Fruit fly (Drosophila melanogaster) whole organism, wandering third instar larva: ENCODE results near the gene betaCOP.

ENCODE experiments used
- Abd-B ChIP-seq: fragments of >200 bp; optimal IDR thresholded peaks from 2 replicates; lab custom pipeline; 2017; ENCODE audit warnings: missing biosample characterization, missing genetic modification characterization
- Dfd ChIP-seq: fragments of >200 bp; optimal IDR thresholded peaks from 2 replicates; lab custom pipeline; 2017; ENCODE audit warnings: missing biosample characterization, missing genetic modification characterization
- Hnf4 ChIP-seq: fragments of 200-800 bp; sonication (Bioruptor generic); optimal IDR thresholded peaks from 2 replicates; lab custom pipeline; 2016; ENCODE audit warnings: missing biosample characterization, mild to moderate bottlenecking, missing genetic modification characterization
- Jra ChIP-seq: sonication (Bioruptor generic); optimal IDR thresholded peaks from 2 replicates; lab custom pipeline; 2016; ENCODE audit warnings: missing biosample characterization, missing genetic modification characterization
- dl ChIP-seq, 2 experiments: fragments of 175-275, 200-275 bp in 1 of 2; fragments of 200-275 bp in 1 of 2; sonication (Bioruptor generic); optimal IDR thresholded peaks; lab custom pipeline; 2018; ENCODE audit warnings: mild to moderate bottlenecking in 2 of 2, missing biosample characterization in 2 of 2, missing genetic modification characterization in 2 of 2, moderate library complexity in 2 of 2; ENCODE audit not compliant: partially characterized antibody in 2 of 2, insufficient read depth in 1 of 2
- dmrt93B ChIP-seq: fragments of 200-800 bp; sonication (Bioruptor generic); optimal IDR thresholded peaks from 2 replicates; lab custom pipeline; 2018; ENCODE audit warnings: missing biosample characterization, mild to moderate bottlenecking, missing genetic modification characterization
- tai ChIP-seq: sonication (Bioruptor generic); optimal IDR thresholded peaks from 2 replicates; lab custom pipeline; 2016; ENCODE audit warnings: missing biosample characterization, missing genetic modification characterization

- TF ChIP-seq Jra (GFP tag; lab: Kevin White, UChicago) (no peak), dmrt93B (GFP tag; lab: Kevin White, UChicago) (no peak), Abd-B (no peak), dl (GFP tag; optimal IDR thresholded peaks at IDR 0.05; lab: Kevin White, UChicago; ENCODE audit: insufficient read depth in 1 of 2, partially characterized antibody in 2 of 2) (no peak), Hnf4 (GFP tag; lab: Kevin White, UChicago) (no peak), tai (GFP tag; lab: Kevin White, UChicago) (no peak), Dfd (GFP tag; lab: Kevin White, UChicago) (no peak)
Observed at dm6 chrX:18374421-18374935, 10.6 kb downstream of the betaCOP start.
